Fruit fly (Drosophila melanogaster): ENCODE measurements around the gene CG31229.

CG31229 gene

DNA sequence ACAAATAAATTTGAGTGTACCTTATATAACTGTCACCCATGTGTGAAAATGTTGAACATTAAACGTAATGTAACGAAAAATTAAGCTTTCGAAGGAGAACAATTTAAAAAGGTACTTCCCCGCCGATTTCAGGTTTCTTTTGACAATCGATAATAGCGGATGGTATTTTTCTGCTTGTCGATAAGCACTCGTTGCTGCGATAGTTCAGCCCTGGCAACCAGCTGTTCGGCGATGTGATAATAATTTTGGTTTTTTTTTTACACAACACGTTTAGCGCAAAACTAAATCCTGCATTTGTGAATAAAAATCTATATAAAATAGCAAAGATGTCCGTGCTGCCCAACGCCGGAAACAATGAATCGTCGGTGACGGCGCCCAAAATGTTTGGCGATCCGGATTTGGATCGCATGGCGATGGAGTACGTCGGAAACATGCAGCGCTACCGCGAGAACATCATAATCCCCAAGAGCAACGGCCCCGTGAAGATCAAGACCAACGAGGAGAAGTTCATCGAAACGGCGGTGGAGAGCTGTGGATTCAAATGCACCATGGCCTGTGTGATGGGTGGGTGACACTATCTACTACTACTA is at the start of gene CG31229 (continued):
- TF ChIP-seq croc (GFP tag; conservative IDR thresholded peaks at IDR 0.05) (no peak), sug (tag; optimal IDR thresholded peaks at IDR 0.05) (no peak), gfzf (GFP tag; optimal IDR thresholded peaks at IDR 0.05) (peak; percentile 47), Dp (GFP tag; optimal IDR thresholded peaks at IDR 0.05) (peak; percentile 85), btn (GFP tag; optimal IDR thresholded peaks at IDR 0.05) (no peak), nerfin-2 (GFP tag; IDR thresholded peaks at IDR 0.05; ENCODE audit: partially characterized antibody) (0 out of 2 replicates have a peak, but pooled peaks have one; percentile 24), Ravus (GFP tag; IDR thresholded peaks at IDR 0.05) (no peak), CG2120 (GFP tag; optimal IDR thresholded peaks at IDR 0.05) (no peak), Antp (GFP tag; optimal IDR thresholded peaks at IDR 0.05) (no peak), CG14667 (GFP tag; IDR thresholded peaks at IDR 0.05) (no peak), CG8924 (tag; optimal IDR thresholded peaks at IDR 0.05) (no peak), CG4404 (GFP tag; IDR thresholded peaks at IDR 0.05) (no peak), disco-r (GFP tag; optimal IDR thresholded peaks at IDR 0.05) (no peak), Usf (GFP tag; optimal IDR thresholded peaks at IDR 0.05) (no peak), NK7.1 (GFP tag; optimal IDR thresholded peaks at IDR 0.05) (no peak), CG9797 (GFP tag; optimal IDR thresholded peaks at IDR 0.05) (peak; percentile 28), Deaf1 (tag; optimal IDR thresholded peaks at IDR 0.05) (no peak), Xbp1 (GFP tag; optimal IDR thresholded peaks at IDR 0.05) (no peak), CG13287 (GFP tag; IDR thresholded peaks at IDR 0.05; ENCODE audit: partially characterized antibody) (peak; percentile 77), CG6791 (GFP tag; IDR thresholded peaks at IDR 0.05; ENCODE audit: partially characterized antibody) (peak; percentile 56; the same call in 1 of the 3 replicates), CG32767 (GFP tag; IDR thresholded peaks at IDR 0.05) (no peak), Scr (GFP tag; IDR thresholded peaks at IDR 0.05; ENCODE audit: partially characterized antibody) (peak; percentile 64), CG17912 (GFP tag; optimal IDR thresholded peaks at IDR 0.05) (no peak), ranshi (GFP tag; IDR thresholded peaks at IDR 0.05) (no peak), so (GFP tag; IDR thresholded peaks at IDR 0.05) (no peak), CG2875 (GFP tag; optimal IDR thresholded peaks at IDR 0.05) (no peak), CG6854 (GFP tag; optimal IDR thresholded peaks at IDR 0.05) (no peak), bbx (GFP tag; IDR thresholded peaks at IDR 0.05; ENCODE audit: partially characterized antibody) (peak; percentile 27; the same call in 1 of the 2 replicates), h (optimal IDR thresholded peaks at IDR 0.05) (no peak), mld (GFP tag; IDR thresholded peaks at IDR 0.05; ENCODE audit: partially characterized antibody) (0 out of 3 replicates have a peak, but pooled peaks have one; percentile 39), pita (GFP tag; optimal IDR thresholded peaks at IDR 0.05) (no peak), Kr (GFP tag; optimal IDR thresholded peaks at IDR 0.05) (no peak), Rfx (GFP tag; IDR thresholded peaks at IDR 0.05) (no peak), Xrp1 (GFP tag; IDR thresholded peaks at IDR 0.05) (no peak), Gsc (GFP tag; IDR thresholded peaks at IDR 0.05) (no peak), Atf-2 (GFP tag; optimal IDR thresholded peaks at IDR 0.05) (no peak), CG7963 (GFP tag; IDR thresholded peaks at IDR 0.05; ENCODE audit: partially characterized antibody) (no peak), CG10654 (GFP tag; optimal IDR thresholded peaks at IDR 0.05) (no peak), ERR (GFP tag; optimal IDR thresholded peaks at IDR 0.05) (no peak), abd-A (tag; optimal IDR thresholded peaks at IDR 0.05) (no peak), CG18476 (GFP tag; optimal IDR thresholded peaks at IDR 0.05) (no peak), knrl (GFP tag; IDR thresholded peaks at IDR 0.05; ENCODE audit: partially characterized antibody) (peak; percentile 21; the same call in 1 of the 3 replicates), CG3995 (GFP tag; optimal IDR thresholded peaks at IDR 0.05) (no peak), CG15514 (GFP tag; optimal IDR thresholded peaks at IDR 0.05) (peak; percentile 86), BtbVII (GFP tag; optimal IDR thresholded peaks at IDR 0.05) (no peak), sc (optimal IDR thresholded peaks at IDR 0.05) (no peak), sc (GFP tag; optimal IDR thresholded peaks at IDR 0.05) (no peak), eve (GFP tag; optimal IDR thresholded peaks at IDR 0.05) (no peak), Dref (GFP tag; IDR thresholded peaks at IDR 0.05) (peak; percentile 86), zfh1 (GFP tag; IDR thresholded peaks at IDR 0.05) (no peak), CG6175 (GFP tag; IDR thresholded peaks at IDR 0.05) (no peak)

Measured in whole organism, embryonic.